Worm (Caenorhabditis elegans) whole organism, young adult: ENCODE measurements around the gene irld-44.

Source experiments
- B0035.1 ChIP-seq: sonication (generic microtip); optimal IDR thresholded peaks from 2 replicates; lab custom pipeline; 2016; ENCODE audit warnings: missing genetic modification characterization, mild to moderate bottlenecking, missing compliant biosample characterization, missing genotype, missing genetic modification reagents
- F33H1.4 ChIP-seq: fragments of 200-800 bp; sonication (Bioruptor generic); IDR thresholded peaks from 2 replicates; pipeline ENCODE4 v1.3.6; 2022; ENCODE audit warnings: missing genetic modification reagents, missing genetic modification characterization, missing compliant biosample characterization
- F55B11.4 ChIP-seq: sonication (generic microtip); optimal IDR thresholded peaks from 2 replicates; lab custom pipeline; 2016; ENCODE audit warnings: missing compliant biosample characterization, missing genetic modification characterization, borderline replicate concordance; ENCODE audit not compliant: insufficient read depth
- F57C9.4 ChIP-seq: sonication (generic microtip); optimal IDR thresholded peaks from 2 replicates; lab custom pipeline; 2017; ENCODE audit warnings: mild to moderate bottlenecking, missing genetic modification characterization, missing compliant biosample characterization
- K12H6.12 ChIP-seq: fragments of 200-800 bp; sonication (Bioruptor generic); optimal IDR thresholded peaks from 2 replicates; lab custom pipeline; 2018; ENCODE audit warnings: mild to moderate bottlenecking, missing genetic modification characterization, missing compliant biosample characterization
- Y53G8AR.9 ChIP-seq: fragments of 200-800 bp; sonication (Bioruptor generic); conservative IDR thresholded peaks from 2 replicates; pipeline ENCODE4 v1.3.6; 2022; ENCODE audit warnings: missing genetic modification reagents, missing genetic modification characterization, missing compliant biosample characterization
- Y67H2A.10 ChIP-seq: fragments of 200-800 bp; sonication (Bioruptor generic); conservative IDR thresholded peaks from 2 replicates; pipeline ENCODE4 v1.3.6; 2022; ENCODE audit warnings: missing genetic modification reagents, missing genetic modification characterization, missing compliant biosample characterization
- ama-1 ChIP-seq, 3 experiments: fragments of 150-350 bp in 1 of 3; sonication (generic microtip) in 2 of 3; optimal IDR thresholded peaks; 2 replicates each; lab custom pipeline; 2014 to 2018; ENCODE audit warnings: missing biosample characterization in 2 of 3, missing genetic modification characterization in 2 of 3, missing genetic modification reagents in 2 of 3
- atf-7 ChIP-seq: sonication (generic microtip); optimal IDR thresholded peaks from 2 replicates; lab custom pipeline; 2017; ENCODE audit warnings: mild to moderate bottlenecking, missing genetic modification characterization, missing compliant biosample characterization
- athp-1 ChIP-seq: sonication (generic microtip); optimal IDR thresholded peaks from 2 replicates; lab custom pipeline; 2017; ENCODE audit warnings: mild to moderate bottlenecking, missing genetic modification characterization, missing compliant biosample characterization
- attf-5 ChIP-seq: fragments of 200-800 bp; sonication (Bioruptor generic); optimal IDR thresholded peaks from 2 replicates; lab custom pipeline; 2018; ENCODE audit warnings: mild to moderate bottlenecking, missing genetic modification characterization, missing compliant biosample characterization
- cebp-1 ChIP-seq, 2 experiments: fragments of 200-800 bp in 1 of 2; sonication (Bioruptor generic) in 1 of 2; sonication (generic microtip) in 1 of 2; IDR thresholded peaks in 1 of 2; optimal IDR thresholded peaks in 1 of 2; 2 replicates each; pipeline versions ENCODE4 v1.3.6 to Lab custom; 2017 to 2022; ENCODE audit warnings: missing compliant biosample characterization in 2 of 2, missing genetic modification characterization in 2 of 2, mild to moderate bottlenecking in 1 of 2, missing genetic modification reagents in 1 of 2, moderate library complexity in 1 of 2
- ceh-27 ChIP-seq: fragments of 200-800 bp; sonication (Bioruptor generic); optimal IDR thresholded peaks from 2 replicates; lab custom pipeline; 2018; ENCODE audit warnings: mild to moderate bottlenecking, missing genetic modification characterization, moderate library complexity, missing compliant biosample characterization
- dox-1 ChIP-seq: fragments of 200-800 bp; sonication (Bioruptor generic); IDR thresholded peaks from 2 replicates; pipeline ENCODE4 v1.3.6; 2022; ENCODE audit warnings: missing genetic modification reagents, missing genetic modification characterization, missing compliant biosample characterization
- dpff-1 ChIP-seq: sonication (generic microtip); optimal IDR thresholded peaks from 2 replicates; lab custom pipeline; 2017; ENCODE audit warnings: mild to moderate bottlenecking, missing genetic modification characterization, missing compliant biosample characterization
- hmg-1.2 ChIP-seq: fragments of 200-800 bp; sonication (Bioruptor generic); IDR thresholded peaks from 2 replicates; pipeline ENCODE4 v1.3.6; 2022; ENCODE audit warnings: missing genetic modification reagents, missing genetic modification characterization, missing compliant biosample characterization
- lag-1 ChIP-seq: fragments of 200-800 bp; sonication (Bioruptor generic); IDR thresholded peaks from 2 replicates; pipeline ENCODE4 v1.3.6; 2022; ENCODE audit warnings: missing genetic modification reagents, missing genetic modification characterization, missing compliant biosample characterization
- let-526 ChIP-seq: fragments of 200-800 bp; sonication (Bioruptor generic); IDR thresholded peaks from 2 replicates; pipeline ENCODE4 v1.3.6; 2022; ENCODE audit warnings: missing genetic modification reagents, missing genetic modification characterization, missing compliant biosample characterization
- lin-26 ChIP-seq: fragments of 200-800 bp; sonication (Bioruptor generic); IDR thresholded peaks from 2 replicates; pipeline ENCODE4 v1.3.6; 2022; ENCODE audit warnings: missing genetic modification reagents, missing genetic modification characterization, missing compliant biosample characterization
- lin-54 ChIP-seq: fragments of 200-800 bp; sonication (Bioruptor generic); optimal IDR thresholded peaks from 2 replicates; lab custom pipeline; 2018; ENCODE audit warnings: mild to moderate bottlenecking, missing genetic modification characterization, missing compliant biosample characterization
- madf-8 ChIP-seq: fragments of 200-800 bp; sonication (Bioruptor generic); conservative IDR thresholded peaks from 2 replicates; pipeline ENCODE4 v1.3.6; 2022; ENCODE audit warnings: missing genetic modification reagents, missing genetic modification characterization, missing compliant biosample characterization
- mcd-1 ChIP-seq: fragments of 200-800 bp; sonication (Bioruptor generic); IDR thresholded peaks from 2 replicates; pipeline ENCODE4 v1.3.6; 2022; ENCODE audit warnings: missing genetic modification reagents, missing genetic modification characterization, missing compliant biosample characterization
- mes-4 ChIP-seq: sonication (generic microtip); optimal IDR thresholded peaks from 2 replicates; lab custom pipeline; 2016; ENCODE audit warnings: missing genotype, missing genetic modification characterization, missing compliant biosample characterization
- nfya-2 ChIP-seq: fragments of 200-800 bp; sonication (Bioruptor generic); IDR thresholded peaks from 2 replicates; pipeline ENCODE4 v1.3.6; 2022; ENCODE audit warnings: missing genetic modification reagents, missing genetic modification characterization, missing compliant biosample characterization
- nhr-80 ChIP-seq: sonication (generic microtip); optimal IDR thresholded peaks from 2 replicates; lab custom pipeline; 2016; ENCODE audit warnings: missing genetic modification characterization, missing compliant biosample characterization
- nhr-90 ChIP-seq: sonication (generic microtip); optimal IDR thresholded peaks from 2 replicates; lab custom pipeline; 2016; ENCODE audit warnings: missing genotype, mild to moderate bottlenecking, missing genetic modification characterization, missing compliant biosample characterization
- pha-4 ChIP-seq: fragments of 150-350 bp; sonication (generic microtip); optimal IDR thresholded peaks from 2 replicates; lab custom pipeline; 2014; ENCODE audit warnings: missing biosample characterization, missing genetic modification reagents, missing genetic modification characterization
- sea-2 ChIP-seq: fragments of 200-800 bp; sonication (Bioruptor generic); IDR thresholded peaks from 2 replicates; pipeline ENCODE4 v1.3.6; 2022; ENCODE audit warnings: missing genetic modification characterization, missing compliant biosample characterization
- snpc-3.4 ChIP-seq: sonication (generic microtip); optimal IDR thresholded peaks from 2 replicates; lab custom pipeline; 2017; ENCODE audit warnings: missing genetic modification characterization, mild to moderate bottlenecking, missing compliant biosample characterization, antibody characterized with exemption, moderate library complexity, missing genotype, missing genetic modification reagents
- somi-1 ChIP-seq: fragments of 200-800 bp; sonication (Bioruptor generic); optimal IDR thresholded peaks from 2 replicates; lab custom pipeline; 2018; ENCODE audit warnings: mild to moderate bottlenecking, missing genetic modification characterization, missing compliant biosample characterization
- unc-130 ChIP-seq: sonication (generic microtip); optimal IDR thresholded peaks from 2 replicates; lab custom pipeline; 2016; ENCODE audit warnings: missing genetic modification reagents, missing genetic modification characterization, missing compliant biosample characterization
- ztf-18 ChIP-seq: sonication (generic microtip); optimal IDR thresholded peaks from 2 replicates; lab custom pipeline; 2016; ENCODE audit warnings: missing genotype, mild to moderate bottlenecking, missing genetic modification characterization, missing compliant biosample characterization
- ztf-26 ChIP-seq: sonication (generic microtip); optimal IDR thresholded peaks from 2 replicates; lab custom pipeline; 2017; ENCODE audit warnings: missing genetic modification characterization, missing compliant biosample characterization
- ztf-6 ChIP-seq: fragments of 200-800 bp; sonication (Bioruptor generic); IDR thresholded peaks from 2 replicates; pipeline ENCODE4 v1.3.6; 2022; ENCODE audit warnings: missing genetic modification reagents, missing genetic modification characterization, missing compliant biosample characterization

irld-44 gene

DNA sequence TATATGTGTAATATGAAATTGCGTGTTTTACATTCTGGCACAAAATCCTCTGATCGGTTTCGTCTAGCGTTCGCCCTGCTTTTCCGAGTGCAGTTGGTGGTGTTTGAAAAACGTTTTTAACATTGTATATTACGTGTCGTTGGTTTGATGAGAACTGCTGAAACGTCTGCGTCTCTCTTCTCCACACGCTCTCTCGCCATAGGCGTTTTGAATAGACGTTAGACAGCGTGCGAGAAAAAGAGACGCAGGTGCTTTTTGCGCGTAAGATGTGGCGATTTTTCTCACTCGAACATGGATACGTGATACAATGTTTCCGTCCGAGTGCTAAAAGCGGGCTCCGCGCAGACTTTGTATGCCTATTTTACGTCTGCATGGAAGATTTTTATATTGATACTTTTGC lies 30.6 kb upstream of the irld-44 start:
- TF ChIP-seq somi-1 (no peak), madf-8 (GFP tag; lab: Robert Waterston, UW) (no peak), hmg-1.2 (GFP tag; lab: Robert Waterston, UW) (peak; percentile 95)

ce11 chrV:1621494-1621893 lies 29.7 kb upstream of the irld-44 start, which contains the start of gene nhr-117:
nhr-117 (minus strand) TSS chrV:1621520.
- peak; percentile 86 for TF ChIP-seq cebp-1 (GFP tag; IDR thresholded peaks at IDR 0.05; lab: Robert Waterston, UW)
- TF ChIP-seq cebp-1 (tag; optimal IDR thresholded peaks at IDR 0.05; lab: Kevin White, UChicago) = peak; percentile 95
- no peak for TF ChIP-seq snpc-3.4 (tag; lab: Kevin White, UChicago)
- TF ChIP-seq dox-1 (GFP tag; lab: Robert Waterston, UW) = no peak
- TF ChIP-seq F33H1.4 (GFP tag; lab: Robert Waterston, UW) = no peak
- no peak for TF ChIP-seq dpff-1 (tag; lab: Kevin White, UChicago)
- no peak for TF ChIP-seq somi-1
- no peak for TF ChIP-seq ztf-6 (GFP tag; lab: Robert Waterston, UW)
- TF ChIP-seq sea-2 (GFP tag; lab: Robert Waterston, UW) = no peak
- no peak for TF ChIP-seq ztf-26 (tag; lab: Kevin White, UChicago)
- peak; percentile 1 for TF ChIP-seq attf-5
- no peak for TF ChIP-seq athp-1

DNA sequence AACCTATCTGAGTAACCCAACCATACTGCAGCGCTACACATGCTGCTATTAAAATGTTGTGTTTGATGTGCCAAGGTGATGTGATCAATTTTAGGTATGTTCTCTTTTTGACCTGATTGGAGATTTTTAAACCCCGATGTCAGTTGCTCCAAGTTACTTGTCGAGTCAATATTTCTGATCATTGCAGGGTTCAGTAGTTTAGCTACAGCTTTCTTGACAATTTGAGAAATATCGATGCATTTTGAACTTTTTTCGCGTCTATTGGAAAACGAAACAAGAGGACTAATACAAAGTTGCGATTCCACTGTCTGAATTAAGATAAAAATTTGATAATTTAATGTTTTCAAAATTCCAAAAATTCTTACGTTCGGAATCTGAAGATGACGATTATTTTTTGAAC lies 27.7 kb upstream of the irld-44 start:
- no peak for TF ChIP-seq nhr-80 (tag; lab: Kevin White, UChicago)

ce11 chrV:1624340-1624739 lies 26.8 kb upstream of the irld-44 start, which contains the start of gene nhr-110:
nhr-110 (minus strand) TSS chrV:1624440.
- TF ChIP-seq ama-1 (optimal IDR thresholded peaks at IDR 0.05; lab: Kevin White, UChicago) (no peak), ama-1 (GFP tag; optimal IDR thresholded peaks at IDR 0.05; lab: Kevin White, UChicago) (no peak), lin-26 (GFP tag; lab: Robert Waterston, UW) (no peak), Y67H2A.10 (GFP tag; lab: Robert Waterston, UW) (no peak), ceh-27 (no peak), nfya-2 (GFP tag; lab: Robert Waterston, UW) (no peak), B0035.1 (tag; lab: Kevin White, UChicago) (no peak), lin-54 (no peak), lag-1 (GFP tag; lab: Robert Waterston, UW) (no peak)

- TF ChIP-seq F55B11.4 (tag; lab: Kevin White, UChicago) (no peak), let-526 (GFP tag; lab: Robert Waterston, UW) (no peak), ztf-18 (tag; lab: Kevin White, UChicago) (no peak), atf-7 (tag; lab: Kevin White, UChicago) (no peak), Y53G8AR.9 (GFP tag; lab: Robert Waterston, UW) (no peak), mes-4 (tag; lab: Kevin White, UChicago) (no peak), K12H6.12 (tag; lab: Kevin White, UChicago) (no peak), nhr-90 (tag; lab: Kevin White, UChicago) (no peak), F57C9.4 (no peak), mcd-1 (GFP tag; lab: Robert Waterston, UW) (no peak), pha-4 (tag; lab: Kevin White, UChicago) (no peak), unc-130 (GFP tag; lab: Kevin White, UChicago) (no peak)
These were observed 24.4 kb upstream of the irld-44 start, which contains the start of gene nhr-237 for ce11 chrV:1626720-1627119. nhr-237 (minus strand) TSS chrV:1626820.
